Worm (Caenorhabditis elegans) whole organism, L4 larva: ENCODE results near the gene dhs-30.
A peak's percentile ranks its signal among the peaks of the same experiment; 100 is the strongest.

Source experiments
- F49E8.2 ChIP-seq: sonication (generic microtip); optimal IDR thresholded peaks from 2 replicates; lab custom pipeline; 2016; ENCODE audit warnings: missing compliant biosample characterization, mild to moderate bottlenecking, missing genetic modification characterization, borderline replicate concordance
- T26A8.4 ChIP-seq: fragments of 200-800 bp; sonication (Bioruptor generic); IDR thresholded peaks from 2 replicates; pipeline ENCODE4 v1.3.6; 2022; ENCODE audit warnings: missing genetic modification characterization, missing compliant biosample characterization
- Y105C5A.15 ChIP-seq: fragments of 200-800 bp; sonication (Bioruptor generic); IDR thresholded peaks from 2 replicates; pipeline ENCODE4 v1.3.6; 2022; ENCODE audit warnings: missing genetic modification characterization, missing compliant biosample characterization
- Y48G9A.11 ChIP-seq: fragments of 200-800 bp; sonication (Bioruptor generic); IDR thresholded peaks from 2 replicates; pipeline ENCODE4 v1.3.6; 2022; ENCODE audit warnings: missing genetic modification reagents, missing genetic modification characterization, missing compliant biosample characterization
- Y75B8A.6 ChIP-seq: fragments of 200-800 bp; sonication (Bioruptor generic); IDR thresholded peaks from 2 replicates; pipeline ENCODE4 v1.3.6; 2022; ENCODE audit warnings: missing genetic modification reagents, missing genetic modification characterization, missing compliant biosample characterization
- ZK337.2 ChIP-seq: fragments of 200-800 bp; sonication (Bioruptor generic); IDR thresholded peaks from 2 replicates; pipeline ENCODE4 v1.3.6; 2022; ENCODE audit warnings: missing genetic modification reagents, missing genetic modification characterization, missing compliant biosample characterization
- ZK546.5 ChIP-seq, 2 experiments: sonication (generic microtip); optimal IDR thresholded peaks; 2 replicates each; lab custom pipeline; 2017; ENCODE audit warnings: missing biosample characterization in 2 of 2, missing genetic modification characterization in 2 of 2
- aha-1 ChIP-seq: fragments of 150-350 bp; peaks from one replicate; lab custom pipeline; 2014; ENCODE audit warnings: missing biosample characterization, missing genetic modification characterization
- aly-2 ChIP-seq: sonication (generic microtip); optimal IDR thresholded peaks from 2 replicates; lab custom pipeline; 2018; ENCODE audit warnings: missing biosample characterization, missing genetic modification characterization
- arid-1 ChIP-seq: fragments of 200-800 bp; sonication (Bioruptor generic); conservative IDR thresholded peaks from 2 replicates; pipeline ENCODE4 v1.3.6; 2022; ENCODE audit warnings: missing genetic modification reagents, missing genetic modification characterization, missing compliant biosample characterization
- attf-4 ChIP-seq: sonication (generic microtip); optimal IDR thresholded peaks from 3 replicates; lab custom pipeline; 2017; ENCODE audit warnings: missing biosample characterization, missing genetic modification characterization
- ceh-32 ChIP-seq: sonication (generic microtip); optimal IDR thresholded peaks from 2 replicates; lab custom pipeline; 2016; ENCODE audit warnings: mild to moderate bottlenecking, missing genetic modification characterization, missing compliant biosample characterization; ENCODE audit not compliant: poor library complexity
- ceh-44 ChIP-seq: fragments of 200-800 bp; sonication (Bioruptor generic); IDR thresholded peaks from 2 replicates; pipeline ENCODE4 v1.3.6; 2022; ENCODE audit warnings: missing genetic modification reagents, missing genetic modification characterization, missing compliant biosample characterization
- cey-2 ChIP-seq: sonication (generic microtip); optimal IDR thresholded peaks from 3 replicates; lab custom pipeline; 2017; ENCODE audit warnings: missing genetic modification characterization, mild to moderate bottlenecking, missing compliant biosample characterization, antibody characterized with exemption, borderline replicate concordance; ENCODE audit not compliant: insufficient read depth
- ctbp-1 ChIP-seq: fragments of 200-800 bp; sonication (Bioruptor generic); IDR thresholded peaks from 2 replicates; pipeline ENCODE4 v1.3.6; 2022; ENCODE audit warnings: missing genetic modification reagents, missing genetic modification characterization, missing compliant biosample characterization
- daf-12 ChIP-seq: fragments of 150-350 bp; optimal IDR thresholded peaks from 2 replicates; lab custom pipeline; 2014; ENCODE audit warnings: missing biosample characterization, missing genetic modification reagents, missing genetic modification characterization
- daf-16 ChIP-seq, 3 experiments: sonication (generic microtip); optimal IDR thresholded peaks; 2 replicates each; lab custom pipeline; 2016 to 2017; ENCODE audit warnings: missing genetic modification characterization in 3 of 3, missing genetic modification reagents in 3 of 3, mild to moderate bottlenecking in 2 of 3, missing compliant biosample characterization in 2 of 3, missing biosample characterization in 1 of 3, moderate library complexity in 1 of 3
- daf-19 ChIP-seq: fragments of 200-800 bp; sonication (Bioruptor generic); conservative IDR thresholded peaks from 2 replicates; pipeline ENCODE4 v1.3.6; 2022; ENCODE audit warnings: missing genetic modification characterization, missing compliant biosample characterization
- daf-8 ChIP-seq: fragments of 200-800 bp; sonication (Bioruptor generic); IDR thresholded peaks from 2 replicates; pipeline ENCODE4 v1.3.6; 2022; ENCODE audit warnings: missing genetic modification characterization, missing compliant biosample characterization
- dmd-8 ChIP-seq: fragments of 200-800 bp; sonication (Bioruptor generic); IDR thresholded peaks from 2 replicates; pipeline ENCODE4 v1.3.6; 2022; ENCODE audit warnings: missing genetic modification characterization, missing compliant biosample characterization
- duxl-1 ChIP-seq: sonication (generic microtip); optimal IDR thresholded peaks from 2 replicates; lab custom pipeline; 2016; ENCODE audit warnings: mild to moderate bottlenecking, missing genetic modification characterization, moderate library complexity, missing compliant biosample characterization; ENCODE audit not compliant: poor library complexity
- fos-1 ChIP-seq: fragments of 150-350 bp; optimal IDR thresholded peaks from 2 replicates; lab custom pipeline; 2014; ENCODE audit warnings: missing biosample characterization, missing genetic modification characterization
- hif-1 ChIP-seq, 2 experiments: sonication (generic microtip); optimal IDR thresholded peaks; 2 replicates each; lab custom pipeline; 2016 to 2017; ENCODE audit warnings: missing compliant biosample characterization in 2 of 2, missing genetic modification characterization in 2 of 2, missing genetic modification reagents in 2 of 2, missing genotype in 2 of 2, mild to moderate bottlenecking in 1 of 2
- jun-1 ChIP-seq: fragments of 150-350 bp; optimal IDR thresholded peaks from 2 replicates; lab custom pipeline; 2014; ENCODE audit warnings: missing biosample characterization, missing genetic modification reagents, missing genetic modification characterization
- lin-1 ChIP-seq: fragments of 200-800 bp; sonication (Bioruptor generic); IDR thresholded peaks from 2 replicates; pipeline ENCODE4 v1.3.6; 2022; ENCODE audit warnings: missing genetic modification reagents, missing genetic modification characterization, missing compliant biosample characterization
- lin-15B ChIP-seq: fragments of 150-350 bp; sonication (generic microtip); optimal IDR thresholded peaks from 3 replicates; lab custom pipeline; 2014; ENCODE audit warnings: missing biosample characterization, missing genetic modification characterization
- lin-29 ChIP-seq: fragments of 200-800 bp; sonication (Bioruptor generic); IDR thresholded peaks from 2 replicates; pipeline ENCODE4 v1.3.6; 2022; ENCODE audit warnings: missing genetic modification reagents, missing genetic modification characterization, missing compliant biosample characterization
- lin-38 ChIP-seq: fragments of 200-800 bp; sonication (Bioruptor generic); IDR thresholded peaks from 2 replicates; pipeline ENCODE4 v1.3.6; 2022; ENCODE audit warnings: missing genetic modification reagents, missing genetic modification characterization, missing compliant biosample characterization
- lin-39 ChIP-seq: fragments of 150-350 bp; optimal IDR thresholded peaks from 2 replicates; lab custom pipeline; 2014; ENCODE audit warnings: missing biosample characterization, missing genetic modification reagents, missing genetic modification characterization
- lir-3 ChIP-seq: sonication (generic microtip); optimal IDR thresholded peaks from 2 replicates; lab custom pipeline; 2016; ENCODE audit warnings: mild to moderate bottlenecking, missing genetic modification characterization, missing compliant biosample characterization
- lsy-2 ChIP-seq, 2 experiments: fragments of 150-350 bp in 1 of 2; sonication (generic microtip) in 1 of 2; optimal IDR thresholded peaks; 2 replicates each; lab custom pipeline; 2014 to 2017; ENCODE audit warnings: missing biosample characterization in 2 of 2, missing genetic modification characterization in 2 of 2
- madf-9 ChIP-seq: fragments of 200-800 bp; sonication (Bioruptor generic); conservative IDR thresholded peaks from 2 replicates; pipeline ENCODE4 v1.3.6; 2022; ENCODE audit warnings: missing genetic modification reagents, missing genetic modification characterization, missing compliant biosample characterization
- mdt-29 ChIP-seq: fragments of 200-800 bp; sonication (Bioruptor generic); IDR thresholded peaks from 2 replicates; pipeline ENCODE4 v1.3.6; 2022; ENCODE audit warnings: missing genetic modification reagents, missing genetic modification characterization, missing compliant biosample characterization
- mep-1 ChIP-seq: fragments of 150-350 bp; sonication (generic microtip); optimal IDR thresholded peaks from 3 replicates; lab custom pipeline; 2014; ENCODE audit warnings: missing biosample characterization, missing genetic modification characterization
- mxl-2 ChIP-seq: fragments of 200-800 bp; sonication (Bioruptor generic); conservative IDR thresholded peaks from 2 replicates; pipeline ENCODE4 v1.3.6; 2022; ENCODE audit warnings: missing genetic modification reagents, missing genetic modification characterization, missing compliant biosample characterization
- nhr-11 ChIP-seq: fragments of 150-350 bp; optimal IDR thresholded peaks from 2 replicates; lab custom pipeline; 2014; ENCODE audit warnings: missing biosample characterization, missing genetic modification characterization
- nhr-237 ChIP-seq: sonication (generic microtip); optimal IDR thresholded peaks from 2 replicates; lab custom pipeline; 2017; ENCODE audit warnings: missing biosample characterization, missing genetic modification characterization
- nhr-25 ChIP-seq: sonication (generic microtip); optimal IDR thresholded peaks from 2 replicates; lab custom pipeline; 2017; ENCODE audit warnings: missing genetic modification characterization, mild to moderate bottlenecking, missing compliant biosample characterization, antibody characterized with exemption, moderate library complexity, borderline replicate concordance; ENCODE audit not compliant: insufficient read depth
- nhr-28 ChIP-seq: fragments of 150-350 bp; optimal IDR thresholded peaks from 2 replicates; lab custom pipeline; 2014; ENCODE audit warnings: missing biosample characterization, missing genetic modification characterization
- nhr-6 ChIP-seq: fragments of 150-350 bp; optimal IDR thresholded peaks from 2 replicates; lab custom pipeline; 2014; ENCODE audit warnings: missing biosample characterization, missing genetic modification characterization
- php-3 ChIP-seq: fragments of 200-800 bp; sonication (Bioruptor generic); IDR thresholded peaks from 2 replicates; pipeline ENCODE4 v1.3.6; 2022; ENCODE audit warnings: missing genetic modification reagents, missing genetic modification characterization, missing compliant biosample characterization
- rbr-2 ChIP-seq: sonication (generic microtip); optimal IDR thresholded peaks from 2 replicates; lab custom pipeline; 2016; ENCODE audit warnings: missing genotype, missing genetic modification characterization, missing compliant biosample characterization
- saeg-2 ChIP-seq: fragments of 200-800 bp; sonication (Bioruptor generic); IDR thresholded peaks from 2 replicates; pipeline ENCODE4 v1.3.6; 2022; ENCODE audit warnings: missing genetic modification reagents, missing genetic modification characterization, missing compliant biosample characterization
- set-16 ChIP-seq: fragments of 200-800 bp; sonication (Bioruptor generic); IDR thresholded peaks from 2 replicates; pipeline ENCODE4 v1.3.6; 2022; ENCODE audit warnings: missing genetic modification reagents, missing genetic modification characterization, missing compliant biosample characterization
- snpc-1.2 ChIP-seq: fragments of 200-800 bp; sonication (Bioruptor generic); IDR thresholded peaks from 2 replicates; pipeline ENCODE4 v1.3.6; 2022; ENCODE audit warnings: missing genetic modification reagents, missing genetic modification characterization, missing compliant biosample characterization
- unc-62 ChIP-seq, 3 experiments: fragments of 150-350 bp in 1 of 3; sonication (generic microtip); optimal IDR thresholded peaks in 2 of 3; peaks in 1 of 3; 1 replicate in 1 of 3; 2 replicates in 2 of 3; lab custom pipeline; 2014 to 2017; ENCODE audit warnings: missing biosample characterization in 3 of 3, missing genetic modification characterization in 3 of 3, missing genetic modification reagents in 3 of 3, missing genotype in 1 of 3
- zip-11 ChIP-seq: fragments of 200-800 bp; sonication (Bioruptor generic); IDR thresholded peaks from 2 replicates; pipeline ENCODE4 v1.3.6; 2022; ENCODE audit warnings: missing genetic modification characterization, missing compliant biosample characterization

Gene dhs-30

DNA sequence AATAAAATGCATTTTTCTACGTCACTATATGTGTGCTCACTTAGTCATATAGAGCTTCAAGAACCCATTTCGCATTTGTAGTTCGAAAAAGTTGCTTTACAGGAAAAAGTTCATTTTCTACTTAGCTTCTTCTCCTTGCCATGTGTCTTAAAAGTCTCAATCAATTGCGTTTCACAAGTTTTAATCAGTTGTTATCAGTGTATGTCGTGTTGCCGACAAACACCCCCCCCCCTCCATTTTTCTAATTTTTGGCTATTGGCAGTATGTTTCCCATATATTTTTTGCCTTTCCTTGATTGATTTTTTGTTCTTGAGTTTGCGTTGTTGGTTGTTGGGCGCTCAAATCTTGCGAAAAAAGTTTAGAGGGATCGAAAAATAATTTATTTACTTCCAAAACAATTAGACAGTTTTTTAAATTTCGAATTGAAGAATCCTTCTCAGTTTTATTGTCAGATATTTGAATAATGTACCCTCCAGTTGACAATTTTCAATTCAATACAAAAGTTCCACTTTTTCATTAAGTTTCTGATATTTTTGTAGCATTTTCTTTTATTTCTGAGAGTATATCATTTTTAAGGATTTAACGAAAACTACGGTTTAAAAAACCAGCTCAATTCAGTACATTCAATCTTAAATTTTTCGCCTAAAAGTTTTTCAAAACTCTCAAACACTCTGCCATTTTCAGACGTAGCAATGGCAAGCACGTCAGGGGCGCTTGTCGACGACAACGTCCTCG, 49.8 kb downstream of the dhs-30 start, which contains the start of gene sid-3 (continued):
- TF ChIP-seq daf-19 (no peak), nhr-237 (tag; lab: Kevin White, UChicago) (no peak), ZK546.5 (tag; optimal IDR thresholded peaks at IDR 0.05; lab: Kevin White, UChicago) (no peak), daf-16 (GFP tag; optimal IDR thresholded peaks at IDR 0.05; lab: Kevin White, UChicago) (no peak), daf-16 (tag; optimal IDR thresholded peaks at IDR 0.05; lab: Kevin White, UChicago) (peak; percentile 51), lir-3 (no peak), arid-1 (GFP tag; lab: Robert Waterston, UW) (no peak), duxl-1 (tag; lab: Kevin White, UChicago) (no peak), php-3 (GFP tag; lab: Robert Waterston, UW) (no peak), lsy-2 (tag; optimal IDR thresholded peaks at IDR 0.05; lab: Kevin White, UChicago) (no peak), ctbp-1 (GFP tag; lab: Robert Waterston, UW) (no peak), attf-4 (tag; lab: Kevin White, UChicago) (no peak), F49E8.2 (tag; lab: Kevin White, UChicago) (no peak), lin-29 (GFP tag; lab: Robert Waterston, UW) (no peak), mdt-29 (GFP tag; lab: Robert Waterston, UW) (no peak), madf-9 (GFP tag; lab: Robert Waterston, UW) (no peak), ceh-32 (tag; lab: Kevin White, UChicago) (no peak), dmd-8 (GFP tag; lab: Robert Waterston, UW) (no peak), fos-1 (tag; lab: Kevin White, UChicago) (no peak), lin-1 (GFP tag; lab: Robert Waterston, UW) (no peak), daf-12 (tag; lab: Kevin White, UChicago) (no peak), zip-11 (GFP tag; lab: Robert Waterston, UW) (no peak), rbr-2 (no peak), lin-39 (tag; lab: Kevin White, UChicago) (no peak), lin-38 (GFP tag; lab: Robert Waterston, UW) (no peak), aha-1 (peak; percentile 96), Y75B8A.6 (GFP tag; lab: Robert Waterston, UW) (no peak), set-16 (GFP tag; lab: Robert Waterston, UW) (no peak), Y105C5A.15 (GFP tag; lab: Robert Waterston, UW) (no peak), lin-15B (tag; lab: Kevin White, UChicago) (no peak), snpc-1.2 (GFP tag; lab: Robert Waterston, UW) (no peak), mxl-2 (GFP tag; lab: Robert Waterston, UW) (no peak)
- TF ChIP-seq, all 104 proteins: peak for 10

DNA sequence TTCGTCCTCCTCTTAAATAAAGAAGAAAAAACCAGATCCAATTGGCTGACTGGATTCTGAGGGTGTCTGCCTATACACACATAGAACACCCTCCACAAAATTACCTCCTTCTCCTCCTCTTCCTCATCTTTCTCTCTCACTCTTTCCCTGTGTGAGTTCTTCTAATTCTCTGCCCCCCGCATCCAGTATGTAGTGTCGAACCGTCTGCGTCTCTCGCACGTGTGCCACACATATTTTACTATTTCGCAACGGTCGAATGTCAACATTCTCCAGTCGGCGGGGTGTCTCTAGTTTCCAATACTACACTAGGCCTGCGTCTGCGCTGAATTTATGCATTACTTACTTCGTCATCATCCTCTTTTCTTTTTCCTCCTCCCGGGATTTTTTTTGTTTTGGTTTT, 51.3 kb downstream of the dhs-30 start:
- TF ChIP-seq daf-8 (GFP tag; lab: Robert Waterston, UW) (no peak), cey-2 (tag; lab: Kevin White, UChicago) (no peak), mdt-29 (GFP tag; lab: Robert Waterston, UW) (no peak), lin-1 (GFP tag; lab: Robert Waterston, UW) (no peak), nhr-11 (tag; lab: Kevin White, UChicago) (peak; percentile 54), aly-2 (tag; lab: Kevin White, UChicago) (no peak), mep-1 (tag; lab: Kevin White, UChicago) (peak; percentile 75), nhr-25 (tag; lab: Kevin White, UChicago) (peak; percentile 41), jun-1 (tag; lab: Kevin White, UChicago) (peak; percentile 12), hif-1 (tag; optimal IDR thresholded peaks at IDR 0.05; lab: Kevin White, UChicago) (peak in 1 of 2 experiments; percentile 30), lsy-2 (tag; optimal IDR thresholded peaks at IDR 0.05; lab: Kevin White, UChicago) (peak; percentile 50 to 66), nhr-6 (tag; lab: Kevin White, UChicago) (peak; percentile 12), Y75B8A.6 (GFP tag; lab: Robert Waterston, UW) (no peak), unc-62 (GFP tag; optimal IDR thresholded peaks at IDR 0.05 in 1 of 2; lab: Kevin White, UChicago) (peak in 1 of 2 experiments; percentile 86), unc-62 (tag; optimal IDR thresholded peaks at IDR 0.05; lab: Kevin White, UChicago) (no peak), saeg-2 (no peak), ceh-44 (GFP tag; lab: Robert Waterston, UW) (no peak), madf-9 (GFP tag; lab: Robert Waterston, UW) (no peak), nhr-28 (tag; lab: Kevin White, UChicago) (peak; percentile 94), T26A8.4 (GFP tag; lab: Robert Waterston, UW) (no peak), Y48G9A.11 (GFP tag; lab: Robert Waterston, UW) (no peak), ctbp-1 (GFP tag; lab: Robert Waterston, UW) (0 out of 2 replicates have a peak, but pooled peaks have one; percentile 30), ZK337.2 (GFP tag; lab: Robert Waterston, UW) (no peak)
